Fruit fly (Drosophila melanogaster) whole organism, pupa: ENCODE data around the gene Taf11.

Experiments used
- CG12605 ChIP-seq: fragments of 200-800 bp; sonication (Bioruptor generic); IDR thresholded peaks from 2 replicates; pipeline ENCODE4 v1.3.6; 2022; ENCODE audit warnings: missing biosample characterization, missing genetic modification characterization
- CG13204 ChIP-seq: fragments of 200-800 bp; sonication (Bioruptor generic); optimal IDR thresholded peaks from 2 replicates; lab custom pipeline; 2018; ENCODE audit warnings: missing biosample characterization, mild to moderate bottlenecking, missing genetic modification characterization, moderate library complexity
- CG15710 ChIP-seq: fragments of 200-800 bp; sonication (Bioruptor generic); optimal IDR thresholded peaks from 2 replicates; lab custom pipeline; 2018; ENCODE audit warnings: missing biosample characterization, mild to moderate bottlenecking, missing genetic modification characterization, moderate library complexity
- CG32121 ChIP-seq: fragments of 200-800 bp; sonication (Bioruptor generic); IDR thresholded peaks from 2 replicates; pipeline ENCODE4 v1.3.6; 2022; ENCODE audit warnings: missing biosample characterization, missing genetic modification characterization
- CG4496 ChIP-seq: fragments of 200-800 bp; sonication (Bioruptor generic); IDR thresholded peaks from 3 replicates; pipeline ENCODE4 v1.3.6; 2022; ENCODE audit warnings: missing biosample characterization, missing genetic modification characterization
- CG8301 ChIP-seq: fragments of 200-800 bp; sonication (Bioruptor generic); optimal IDR thresholded peaks from 2 replicates; lab custom pipeline; 2018; ENCODE audit warnings: missing biosample characterization, mild to moderate bottlenecking, missing genetic modification characterization
- CG9948 ChIP-seq: fragments of 200-800 bp; sonication (Bioruptor generic); optimal IDR thresholded peaks from 2 replicates; lab custom pipeline; 2018; ENCODE audit warnings: missing biosample characterization, mild to moderate bottlenecking, missing genetic modification characterization, moderate library complexity
- D1 ChIP-seq: fragments of 200-800 bp; sonication (Bioruptor generic); optimal IDR thresholded peaks from 2 replicates; lab custom pipeline; 2018; ENCODE audit warnings: missing biosample characterization, mild to moderate bottlenecking, missing genetic modification characterization, moderate library complexity
- EcR ChIP-seq: fragments of 200-800 bp; sonication (Bioruptor generic); optimal IDR thresholded peaks from 3 replicates; lab custom pipeline; 2019; ENCODE audit warnings: missing biosample characterization, missing genetic modification characterization, mild to moderate bottlenecking, moderate library complexity, missing genetic modification reagents
- Ets98B ChIP-seq: fragments of 200-800 bp; sonication (Bioruptor generic); IDR thresholded peaks from 2 replicates; pipeline ENCODE4 v1.3.6; 2022; ENCODE audit warnings: missing biosample characterization, missing genetic modification characterization
- Pif1B ChIP-seq: fragments of 200-800 bp; sonication (Bioruptor generic); optimal IDR thresholded peaks from 3 replicates; lab custom pipeline; 2016; ENCODE audit warnings: missing biosample characterization, missing genetic modification characterization
- Snoo ChIP-seq: fragments of 200-800 bp; sonication (Bioruptor generic); optimal IDR thresholded peaks from 3 replicates; lab custom pipeline; 2017; ENCODE audit warnings: missing biosample characterization, mild to moderate bottlenecking, missing genetic modification characterization, inconsistent platforms
- fd96Ca ChIP-seq: fragments of 200-800 bp; sonication (Bioruptor generic); IDR thresholded peaks from 3 replicates; pipeline ENCODE4 v1.3.6; 2022; ENCODE audit warnings: missing biosample characterization, missing genetic modification characterization
- gl ChIP-seq: fragments of 200-800 bp; sonication (Bioruptor generic); optimal IDR thresholded peaks from 2 replicates; lab custom pipeline; 2018; ENCODE audit warnings: missing biosample characterization, mild to moderate bottlenecking, missing genetic modification characterization

- TF ChIP-seq CG15710 (no peak), fd96Ca (no peak), CG4496 (GFP tag; lab: Robert Waterston, UW) (no peak), EcR (GFP tag; lab: Kevin White, UChicago) (no peak), Ets98B (GFP tag; lab: Robert Waterston, UW) (no peak), Pif1B (no peak), gl (tag; lab: Kevin White, UChicago) (no peak), CG13204 (GFP tag; lab: Kevin White, UChicago) (no peak), CG32121 (no peak), CG8301 (tag; lab: Kevin White, UChicago) (no peak), CG9948 (tag; lab: Kevin White, UChicago) (no peak), CG12605 (GFP tag; lab: Robert Waterston, UW) (no peak), Snoo (no peak), D1 (tag; lab: Kevin White, UChicago) (no peak)
Measured at dm6 chr2L:9774980-9775628, 12.0 kb upstream of the Taf11 start, which contains the start of the genes ppk11 and ppk16.
